Fruit fly (Drosophila melanogaster) whole organism, pupa: ENCODE results near the gene CG32645.

Source experiments
- CG17806 ChIP-seq: fragments of 200-800 bp; sonication (Bioruptor generic); optimal IDR thresholded peaks from 2 replicates; lab custom pipeline; 2018; ENCODE audit warnings: missing biosample characterization, mild to moderate bottlenecking, missing genetic modification characterization, moderate library complexity
- D1 ChIP-seq: fragments of 200-800 bp; sonication (Bioruptor generic); optimal IDR thresholded peaks from 2 replicates; lab custom pipeline; 2018; ENCODE audit warnings: missing biosample characterization, mild to moderate bottlenecking, missing genetic modification characterization, moderate library complexity

DNA sequence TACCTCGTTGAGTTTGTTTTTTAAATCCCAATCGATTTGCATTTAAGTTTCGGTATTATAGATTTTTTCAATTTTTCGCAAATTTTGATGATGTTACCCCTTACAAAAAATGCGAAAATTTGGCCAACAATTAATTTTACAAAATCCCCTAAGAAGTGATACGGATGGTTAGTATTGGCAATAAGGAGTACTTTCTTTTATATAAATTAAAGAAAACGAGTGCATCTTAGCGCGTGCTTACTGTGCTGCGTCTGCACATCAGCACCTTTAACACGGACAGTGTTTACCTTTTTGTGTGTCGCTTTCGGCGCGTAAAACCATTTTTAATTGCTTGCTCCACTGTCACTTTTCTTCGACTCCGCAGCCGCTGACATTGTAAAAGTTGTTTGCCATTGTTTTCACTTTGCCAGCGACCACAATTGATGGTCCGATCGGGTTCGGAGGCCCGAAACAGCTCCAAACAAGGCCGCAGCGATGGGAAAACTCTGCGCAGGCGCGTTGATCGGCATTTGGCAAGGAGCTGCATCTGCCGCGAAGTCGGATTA is 25.1 kb upstream of the CG32645 start:
- no peak for TF ChIP-seq CG17806 (tag; lab: Kevin White, UChicago)
- TF ChIP-seq D1 (tag; lab: Kevin White, UChicago), result no peak
